Worm (Caenorhabditis elegans) whole organism, young adult: ENCODE results near the gene F09B9.5.

Experiments used
- B0261.1 ChIP-seq: sonication (generic microtip); optimal IDR thresholded peaks from 2 replicates; lab custom pipeline; 2016; ENCODE audit warnings: mild to moderate bottlenecking, missing genetic modification characterization, moderate library complexity, missing compliant biosample characterization
- C17E4.6 ChIP-seq: fragments of 200-800 bp; sonication (Bioruptor generic); IDR thresholded peaks from 2 replicates; pipeline ENCODE4 v1.3.6; 2022; ENCODE audit warnings: missing genetic modification reagents, missing genetic modification characterization, missing compliant biosample characterization
- F22D6.2 ChIP-seq: sonication (generic microtip); optimal IDR thresholded peaks from 2 replicates; lab custom pipeline; 2016; ENCODE audit warnings: mild to moderate bottlenecking, missing genetic modification characterization, missing compliant biosample characterization
- F23B12.7 ChIP-seq: sonication (generic microtip); optimal IDR thresholded peaks from 2 replicates; lab custom pipeline; 2017; ENCODE audit warnings: missing genetic modification characterization, mild to moderate bottlenecking, missing compliant biosample characterization, antibody characterized with exemption, moderate library complexity; ENCODE audit not compliant: insufficient read depth
- F37B4.10 ChIP-seq: fragments of 200-800 bp; sonication (Bioruptor generic); IDR thresholded peaks from 2 replicates; pipeline ENCODE4 v1.3.6; 2022; ENCODE audit warnings: missing genetic modification characterization, missing compliant biosample characterization
- F55B11.4 ChIP-seq: sonication (generic microtip); optimal IDR thresholded peaks from 2 replicates; lab custom pipeline; 2016; ENCODE audit warnings: missing compliant biosample characterization, missing genetic modification characterization, borderline replicate concordance; ENCODE audit not compliant: insufficient read depth
- F57C9.4 ChIP-seq: sonication (generic microtip); optimal IDR thresholded peaks from 2 replicates; lab custom pipeline; 2017; ENCODE audit warnings: mild to moderate bottlenecking, missing genetic modification characterization, missing compliant biosample characterization
- T07F8.4 ChIP-seq: sonication (generic microtip); optimal IDR thresholded peaks from 2 replicates; lab custom pipeline; 2016; ENCODE audit warnings: mild to moderate bottlenecking, missing genetic modification characterization, moderate library complexity, missing compliant biosample characterization
- Y56A3A.18 ChIP-seq: fragments of 200-800 bp; sonication (Bioruptor generic); IDR thresholded peaks from 2 replicates; pipeline ENCODE4 v1.3.6; 2022; ENCODE audit warnings: missing genetic modification reagents, missing genetic modification characterization, missing compliant biosample characterization
- Y79H2A.3 ChIP-seq: fragments of 200-800 bp; sonication (Bioruptor generic); conservative IDR thresholded peaks from 2 replicates; pipeline ENCODE4 v1.3.6; 2022; ENCODE audit warnings: missing genetic modification reagents, missing genetic modification characterization, missing compliant biosample characterization
- ama-1 ChIP-seq, 3 experiments: fragments of 150-350 bp in 1 of 3; sonication (generic microtip) in 2 of 3; optimal IDR thresholded peaks; 2 replicates each; lab custom pipeline; 2014 to 2018; ENCODE audit warnings: missing biosample characterization in 2 of 3, missing genetic modification characterization in 2 of 3, missing genetic modification reagents in 2 of 3
- aptf-3 ChIP-seq: fragments of 200-800 bp; sonication (Bioruptor generic); IDR thresholded peaks from 2 replicates; pipeline ENCODE4 v1.3.6; 2022; ENCODE audit warnings: missing genetic modification characterization, missing compliant biosample characterization
- athp-1 ChIP-seq: sonication (generic microtip); optimal IDR thresholded peaks from 2 replicates; lab custom pipeline; 2017; ENCODE audit warnings: mild to moderate bottlenecking, missing genetic modification characterization, missing compliant biosample characterization
- attf-3 ChIP-seq: fragments of 200-800 bp; sonication (Bioruptor generic); conservative IDR thresholded peaks from 2 replicates; pipeline ENCODE4 v1.3.6; 2022; ENCODE audit warnings: missing genetic modification reagents, missing genetic modification characterization, missing compliant biosample characterization
- attf-5 ChIP-seq: fragments of 200-800 bp; sonication (Bioruptor generic); optimal IDR thresholded peaks from 2 replicates; lab custom pipeline; 2018; ENCODE audit warnings: mild to moderate bottlenecking, missing genetic modification characterization, missing compliant biosample characterization
- bed-1 ChIP-seq: fragments of 200-800 bp; sonication (Bioruptor generic); IDR thresholded peaks from 2 replicates; pipeline ENCODE4 v1.3.6; 2022; ENCODE audit warnings: missing genetic modification reagents, missing genetic modification characterization, missing compliant biosample characterization
- bed-2 ChIP-seq: fragments of 200-800 bp; sonication (Bioruptor generic); IDR thresholded peaks from 2 replicates; pipeline ENCODE4 v1.3.6; 2022; ENCODE audit warnings: missing genetic modification reagents, missing genetic modification characterization, missing compliant biosample characterization
- ccch-3 ChIP-seq: fragments of 200-800 bp; sonication (Bioruptor generic); optimal IDR thresholded peaks from 2 replicates; lab custom pipeline; 2018; ENCODE audit warnings: mild to moderate bottlenecking, missing genetic modification characterization, missing compliant biosample characterization
- ceh-27 ChIP-seq: fragments of 200-800 bp; sonication (Bioruptor generic); optimal IDR thresholded peaks from 2 replicates; lab custom pipeline; 2018; ENCODE audit warnings: mild to moderate bottlenecking, missing genetic modification characterization, moderate library complexity, missing compliant biosample characterization
- ceh-58 ChIP-seq: fragments of 200-800 bp; sonication (Bioruptor generic); IDR thresholded peaks from 2 replicates; pipeline ENCODE4 v1.3.6; 2022; ENCODE audit warnings: missing genetic modification characterization, missing compliant biosample characterization
- ceh-79 ChIP-seq: sonication (generic microtip); optimal IDR thresholded peaks from 2 replicates; lab custom pipeline; 2017; ENCODE audit warnings: mild to moderate bottlenecking, missing genetic modification characterization, missing compliant biosample characterization
- dpff-1 ChIP-seq: sonication (generic microtip); optimal IDR thresholded peaks from 2 replicates; lab custom pipeline; 2017; ENCODE audit warnings: mild to moderate bottlenecking, missing genetic modification characterization, missing compliant biosample characterization
- hlh-26 ChIP-seq: fragments of 200-800 bp; sonication (Bioruptor generic); conservative IDR thresholded peaks from 2 replicates; pipeline ENCODE4 v1.3.6; 2022; ENCODE audit warnings: missing genetic modification reagents, missing genetic modification characterization, missing compliant biosample characterization
- hmg-20 ChIP-seq: fragments of 200-800 bp; sonication (Bioruptor generic); IDR thresholded peaks from 2 replicates; pipeline ENCODE4 v1.3.6; 2022; ENCODE audit warnings: missing genetic modification reagents, missing genetic modification characterization, missing compliant biosample characterization
- hrde-1 ChIP-seq: sonication (generic microtip); optimal IDR thresholded peaks from 2 replicates; lab custom pipeline; 2016; ENCODE audit warnings: missing genetic modification characterization, mild to moderate bottlenecking, missing compliant biosample characterization, moderate library complexity, missing genotype, missing genetic modification reagents, borderline replicate concordance
- hsf-1 ChIP-seq: fragments of 200-800 bp; sonication (Bioruptor generic); IDR thresholded peaks from 2 replicates; pipeline ENCODE4 v1.3.6; 2022; ENCODE audit warnings: missing genetic modification reagents, missing genetic modification characterization, missing compliant biosample characterization
- let-607 ChIP-seq, 2 experiments: fragments of 200-800 bp in 1 of 2; sonication (Bioruptor generic) in 1 of 2; sonication (generic microtip) in 1 of 2; optimal IDR thresholded peaks; 2 replicates each; lab custom pipeline; 2016 to 2018; ENCODE audit warnings: mild to moderate bottlenecking in 2 of 2, missing compliant biosample characterization in 2 of 2, missing genetic modification characterization in 2 of 2, moderate library complexity in 2 of 2, missing genotype in 1 of 2
- lin-35 ChIP-seq, 3 experiments: fragments of 150-350 bp in 2 of 3; sonication (generic microtip) in 1 of 3; optimal IDR thresholded peaks; 2 replicates each; lab custom pipeline; 2014 to 2018; ENCODE audit warnings: missing biosample characterization in 3 of 3, missing genetic modification characterization in 3 of 3, missing genetic modification reagents in 3 of 3
- lin-40 ChIP-seq: sonication (generic microtip); optimal IDR thresholded peaks from 2 replicates; lab custom pipeline; 2016; ENCODE audit warnings: missing genetic modification characterization, mild to moderate bottlenecking, missing compliant biosample characterization, missing genotype, missing genetic modification reagents
- lir-1 ChIP-seq: fragments of 200-800 bp; sonication (Bioruptor generic); conservative IDR thresholded peaks from 2 replicates; pipeline ENCODE4 v1.3.6; 2022; ENCODE audit warnings: missing genetic modification reagents, missing genetic modification characterization, missing compliant biosample characterization
- madf-3 ChIP-seq: fragments of 200-800 bp; sonication (Bioruptor generic); IDR thresholded peaks from 2 replicates; pipeline ENCODE4 v1.3.6; 2022; ENCODE audit warnings: missing genetic modification reagents, missing genetic modification characterization, missing compliant biosample characterization
- mes-4 ChIP-seq: sonication (generic microtip); optimal IDR thresholded peaks from 2 replicates; lab custom pipeline; 2016; ENCODE audit warnings: missing genotype, missing genetic modification characterization, missing compliant biosample characterization
- nfyb-1 ChIP-seq: fragments of 200-800 bp; sonication (Bioruptor generic); IDR thresholded peaks from 2 replicates; pipeline ENCODE4 v1.3.6; 2022; ENCODE audit warnings: missing genetic modification reagents, missing genetic modification characterization, missing compliant biosample characterization
- nhr-179 ChIP-seq: sonication (generic microtip); optimal IDR thresholded peaks from 2 replicates; lab custom pipeline; 2016; ENCODE audit warnings: mild to moderate bottlenecking, missing genetic modification characterization, missing compliant biosample characterization
- rec-8 ChIP-seq, 2 experiments: sonication (generic microtip); optimal IDR thresholded peaks; 2 replicates each; lab custom pipeline; 2016; ENCODE audit warnings: mild to moderate bottlenecking in 2 of 2, missing genetic modification characterization in 2 of 2, missing genetic modification reagents in 2 of 2, missing genotype in 2 of 2, missing biosample characterization in 1 of 2, missing compliant biosample characterization in 1 of 2, moderate library complexity in 1 of 2
- repo-1 ChIP-seq: sonication (generic microtip); optimal IDR thresholded peaks from 2 replicates; lab custom pipeline; 2017; ENCODE audit warnings: mild to moderate bottlenecking, missing genetic modification characterization, missing compliant biosample characterization
- rpc-1 ChIP-seq, 2 experiments: fragments of 150-350 bp in 1 of 2; sonication (generic microtip) in 1 of 2; optimal IDR thresholded peaks; 2 replicates each; lab custom pipeline; 2014 to 2018; ENCODE audit warnings: missing biosample characterization in 1 of 2, missing genetic modification characterization in 1 of 2, missing genetic modification reagents in 1 of 2, missing genotype in 1 of 2
- sdz-38 ChIP-seq: sonication (generic microtip); optimal IDR thresholded peaks from 2 replicates; lab custom pipeline; 2016; ENCODE audit warnings: missing genotype, missing genetic modification characterization, missing compliant biosample characterization
- snpc-3.4 ChIP-seq: sonication (generic microtip); optimal IDR thresholded peaks from 2 replicates; lab custom pipeline; 2017; ENCODE audit warnings: missing genetic modification characterization, mild to moderate bottlenecking, missing compliant biosample characterization, antibody characterized with exemption, moderate library complexity, missing genotype, missing genetic modification reagents
- snpc-4 ChIP-seq, 5 experiments: fragments of 150-350 bp in 1 of 5; sonication (generic microtip) in 4 of 5; optimal IDR thresholded peaks; 2 replicates each; lab custom pipeline; 2014 to 2018; ENCODE audit warnings: missing genetic modification characterization in 5 of 5, missing biosample characterization in 3 of 5, antibody characterized with exemption in 2 of 5, mild to moderate bottlenecking in 2 of 5, missing compliant biosample characterization in 2 of 5, missing genotype in 2 of 5, moderate library complexity in 2 of 5, missing genetic modification reagents in 1 of 5
- somi-1 ChIP-seq: fragments of 200-800 bp; sonication (Bioruptor generic); optimal IDR thresholded peaks from 2 replicates; lab custom pipeline; 2018; ENCODE audit warnings: mild to moderate bottlenecking, missing genetic modification characterization, missing compliant biosample characterization
- sptf-2 ChIP-seq: fragments of 200-800 bp; sonication (Bioruptor generic); optimal IDR thresholded peaks from 2 replicates; lab custom pipeline; 2018; ENCODE audit warnings: mild to moderate bottlenecking, missing genetic modification characterization, missing compliant biosample characterization
- zfh-2 ChIP-seq: fragments of 200-800 bp; sonication (Bioruptor generic); conservative IDR thresholded peaks from 2 replicates; pipeline ENCODE4 v1.3.6; 2022; ENCODE audit warnings: missing genetic modification reagents, missing genetic modification characterization, missing compliant biosample characterization
- ztf-28 ChIP-seq: fragments of 200-800 bp; sonication (Bioruptor generic); IDR thresholded peaks from 2 replicates; pipeline ENCODE4 v1.3.6; 2022; ENCODE audit warnings: missing genetic modification reagents, missing genetic modification characterization, missing compliant biosample characterization
- ztf-6 ChIP-seq: fragments of 200-800 bp; sonication (Bioruptor generic); IDR thresholded peaks from 2 replicates; pipeline ENCODE4 v1.3.6; 2022; ENCODE audit warnings: missing genetic modification reagents, missing genetic modification characterization, missing compliant biosample characterization

F09B9.5 gene

DNA sequence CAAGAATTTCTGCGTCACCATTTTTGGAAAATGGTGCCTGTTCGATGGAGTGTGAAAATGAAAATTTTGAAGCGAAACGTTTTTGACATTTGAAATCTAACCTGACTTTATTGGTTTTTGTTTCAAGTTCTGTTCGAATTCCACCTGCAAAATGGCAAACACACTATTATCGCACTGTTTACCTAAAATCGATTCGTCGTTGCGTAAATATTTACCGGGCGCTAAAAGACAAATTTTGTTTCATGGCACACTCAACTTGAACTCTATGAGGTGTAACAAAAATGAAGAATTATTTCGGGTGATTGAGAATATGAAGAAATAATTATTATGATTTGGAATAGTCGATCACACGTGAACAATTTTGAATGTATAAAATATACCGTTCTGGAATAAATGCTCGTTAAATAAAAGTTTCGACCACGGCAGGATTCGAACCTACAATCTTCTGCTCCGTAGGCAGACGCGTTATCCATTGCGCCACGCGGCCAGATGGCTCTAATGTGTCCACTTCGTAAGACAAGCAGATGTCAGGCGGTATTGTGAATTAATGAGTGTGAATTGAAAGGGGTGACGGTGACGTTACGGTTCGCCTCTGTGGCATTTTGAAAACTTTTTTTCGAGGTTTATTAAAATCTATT, 6.3 kb upstream of the F09B9.5 start:
- no peak for TF ChIP-seq lin-40
- no peak for TF ChIP-seq F23B12.7 (tag; lab: Kevin White, UChicago)
- no peak for TF ChIP-seq ceh-58 (GFP tag; lab: Robert Waterston, UW)
- TF ChIP-seq ccch-3 = no peak
- no peak for TF ChIP-seq F22D6.2
- TF ChIP-seq hmg-20 = peak; percentile 52; the same call in 1 of the 2 replicates
- TF ChIP-seq B0261.1 (tag; lab: Kevin White, UChicago) = peak; percentile 81
- TF ChIP-seq repo-1 (tag; lab: Kevin White, UChicago) = peak; percentile 63
- TF ChIP-seq snpc-3.4 (tag; lab: Kevin White, UChicago) = no peak
- no peak for TF ChIP-seq hlh-26 (GFP tag; lab: Robert Waterston, UW)
- TF ChIP-seq hsf-1 (GFP tag; lab: Robert Waterston, UW) = peak; percentile 56; the same call in 1 of the 2 replicates
- TF ChIP-seq T07F8.4 (tag; lab: Kevin White, UChicago) = no peak
- TF ChIP-seq bed-2 (GFP tag; lab: Robert Waterston, UW) = no peak
- TF ChIP-seq nfyb-1 = peak; percentile 74; the same call in 1 of the 2 replicates
- no peak for TF ChIP-seq sdz-38 (tag; lab: Kevin White, UChicago)
- no peak for TF ChIP-seq attf-3 (GFP tag; lab: Robert Waterston, UW)
- TF ChIP-seq mes-4 (tag; lab: Kevin White, UChicago) = peak; percentile 45
- 0 out of 2 replicates have a peak, but pooled peaks have one; percentile 33 for TF ChIP-seq bed-1 (GFP tag; lab: Robert Waterston, UW)
- peak in 1 of 2 experiments; percentile 39 for TF ChIP-seq let-607 (tag; optimal IDR thresholded peaks at IDR 0.05; lab: Kevin White, UChicago)
- peak; percentile 87 for TF ChIP-seq rpc-1 (optimal IDR thresholded peaks at IDR 0.05; lab: Kevin White, UChicago)
- TF ChIP-seq rpc-1 (tag; optimal IDR thresholded peaks at IDR 0.05; lab: Kevin White, UChicago) = peak; percentile 98
- TF ChIP-seq ceh-79 (tag; lab: Kevin White, UChicago) = peak; percentile 1
- no peak for TF ChIP-seq F55B11.4 (tag; lab: Kevin White, UChicago)
- no peak for TF ChIP-seq aptf-3 (GFP tag; lab: Robert Waterston, UW)
- TF ChIP-seq lin-35 (GFP tag; optimal IDR thresholded peaks at IDR 0.05; lab: Kevin White, UChicago) = no peak
- TF ChIP-seq Y56A3A.18 (GFP tag; lab: Robert Waterston, UW) = peak; percentile 82; the same call in 1 of the 2 replicates
- TF ChIP-seq madf-3 (GFP tag; lab: Robert Waterston, UW) = no peak
- TF ChIP-seq ceh-27 (GFP tag; lab: Kevin White, UChicago) = peak; percentile 10
- no peak for TF ChIP-seq zfh-2 (GFP tag; lab: Robert Waterston, UW)
- TF ChIP-seq ama-1 (optimal IDR thresholded peaks at IDR 0.05; lab: Kevin White, UChicago) = no peak
- TF ChIP-seq ama-1 (GFP tag; optimal IDR thresholded peaks at IDR 0.05; lab: Kevin White, UChicago) = peak; percentile 25 to 77
- TF ChIP-seq snpc-4 (GFP tag; optimal IDR thresholded peaks at IDR 0.05; lab: Kevin White, UChicago) = peak; percentile 78
- peak in 3 of 4 experiments; percentile 23 to 77 (median 38) for TF ChIP-seq snpc-4 (tag; optimal IDR thresholded peaks at IDR 0.05; lab: Kevin White, UChicago)
- no peak for TF ChIP-seq F37B4.10
- TF ChIP-seq athp-1 = peak; percentile 11
- TF ChIP-seq attf-5 = peak; percentile 55
- TF ChIP-seq somi-1 (GFP tag; lab: Kevin White, UChicago) = no peak
- TF ChIP-seq lir-1 = no peak
- TF ChIP-seq hrde-1 (tag; lab: Kevin White, UChicago) = peak; percentile 87
- TF ChIP-seq rec-8 (tag; optimal IDR thresholded peaks at IDR 0.05; lab: Kevin White, UChicago) = peak; percentile 72 to 76
- no peak for TF ChIP-seq F57C9.4 (tag; lab: Kevin White, UChicago)
- TF ChIP-seq nhr-179 (tag; lab: Kevin White, UChicago) = no peak
- no peak for TF ChIP-seq ztf-28 (GFP tag; lab: Robert Waterston, UW)
- no peak for TF ChIP-seq C17E4.6
- TF ChIP-seq ztf-6 (GFP tag; lab: Robert Waterston, UW) = no peak
- TF ChIP-seq dpff-1 = no peak
- no peak for TF ChIP-seq sptf-2 (GFP tag; lab: Kevin White, UChicago)
- TF ChIP-seq Y79H2A.3 (GFP tag; lab: Robert Waterston, UW) = no peak
